Fruit fly (Drosophila melanogaster) whole organism, prepupa: ENCODE results near the gene Dysb.

Source experiments
- CG10669 ChIP-seq: fragments of 200-800 bp; sonication (Bioruptor generic); optimal IDR thresholded peaks from 3 replicates; lab custom pipeline; 2018; ENCODE audit warnings: missing biosample characterization, mild to moderate bottlenecking, missing genetic modification characterization, moderate library complexity
- CG11294 ChIP-seq: fragments of 200-800 bp; sonication (Bioruptor generic); IDR thresholded peaks from 2 replicates; pipeline ENCODE4 v1.3.6; 2022; ENCODE audit warnings: missing biosample characterization, missing genetic modification characterization
- CG1621 ChIP-seq: fragments of 200-800 bp; sonication (Bioruptor generic); optimal IDR thresholded peaks from 3 replicates; lab custom pipeline; 2018; ENCODE audit warnings: missing biosample characterization, mild to moderate bottlenecking, missing genetic modification characterization
- CG34406 ChIP-seq: fragments of 200-800 bp; sonication (Bioruptor generic); optimal IDR thresholded peaks from 3 replicates; lab custom pipeline; 2016; ENCODE audit warnings: missing biosample characterization, missing genetic modification characterization
- CG6276 ChIP-seq: fragments of 200-800 bp; sonication (Bioruptor generic); optimal IDR thresholded peaks from 2 replicates; lab custom pipeline; 2017; ENCODE audit warnings: missing biosample characterization, mild to moderate bottlenecking, missing genetic modification characterization
- CG6854 ChIP-seq: fragments of 200-800 bp; sonication (Bioruptor generic); optimal IDR thresholded peaks from 2 replicates; lab custom pipeline; 2017; ENCODE audit warnings: missing biosample characterization, mild to moderate bottlenecking, missing genetic modification characterization
- CG8632 ChIP-seq: fragments of 200-800 bp; sonication (Bioruptor generic); optimal IDR thresholded peaks from 3 replicates; lab custom pipeline; 2016; ENCODE audit warnings: missing biosample characterization, missing genetic modification characterization
- Ets96B ChIP-seq: fragments of 200-800 bp; optimal IDR thresholded peaks from 2 replicates; lab custom pipeline; 2019; ENCODE audit warnings: missing biosample characterization, mild to moderate bottlenecking, missing genetic modification characterization, moderate library complexity
- Hr38 ChIP-seq: sonication (Bioruptor generic); optimal IDR thresholded peaks from 2 replicates; lab custom pipeline; 2016; ENCODE audit warnings: missing biosample characterization, missing genetic modification characterization
- achi ChIP-seq: fragments of 200-800 bp; sonication (Bioruptor generic); optimal IDR thresholded peaks from 3 replicates; lab custom pipeline; 2016; ENCODE audit warnings: missing biosample characterization, missing genetic modification characterization

dm6 chr3L:18863327-18863726 is 4.2 kb upstream of the Dysb start, which contains the start of gene CG6865:
- TF ChIP-seq CG6854 (GFP tag; lab: Kevin White, UChicago) (no peak), CG6276 (GFP tag; lab: Kevin White, UChicago) (no peak), achi (GFP tag; lab: Kevin White, UChicago) (no peak), CG11294 (GFP tag; lab: Robert Waterston, UW) (no peak), Hr38 (GFP tag; lab: Kevin White, UChicago) (no peak), CG10669 (GFP tag; lab: Kevin White, UChicago) (no peak), CG1621 (tag; lab: Kevin White, UChicago) (no peak), CG8632 (GFP tag; lab: Kevin White, UChicago) (no peak), CG34406 (GFP tag; lab: Kevin White, UChicago) (no peak), Ets96B (tag; lab: Kevin White, UChicago) (no peak)
